Worm (Caenorhabditis elegans) whole organism, L4 larva: ENCODE results near the gene C27A7.8.
"Not testable (repeated sequence)": the region's sequence is repeated elsewhere in the genome, so short reads cannot be mapped to it uniquely, and the experiment has no call there.

Source experiments
- D1046.2 ChIP-seq: fragments of 200-800 bp; sonication (Bioruptor generic); IDR thresholded peaks from 2 replicates; pipeline ENCODE4 v1.3.6; 2022; ENCODE audit warnings: missing genetic modification characterization, missing compliant biosample characterization
- F49E8.2 ChIP-seq: sonication (generic microtip); optimal IDR thresholded peaks from 2 replicates; lab custom pipeline; 2016; ENCODE audit warnings: missing compliant biosample characterization, mild to moderate bottlenecking, missing genetic modification characterization, borderline replicate concordance
- T20F7.1 ChIP-seq: fragments of 200-800 bp; sonication (Bioruptor generic); optimal IDR thresholded peaks from 2 replicates; lab custom pipeline; 2018; ENCODE audit warnings: mild to moderate bottlenecking, missing genetic modification characterization, missing compliant biosample characterization
- Y75B8A.6 ChIP-seq: fragments of 200-800 bp; sonication (Bioruptor generic); IDR thresholded peaks from 2 replicates; pipeline ENCODE4 v1.3.6; 2022; ENCODE audit warnings: missing genetic modification reagents, missing genetic modification characterization, missing compliant biosample characterization
- ZK546.5 ChIP-seq, 2 experiments: sonication (generic microtip); optimal IDR thresholded peaks; 2 replicates each; lab custom pipeline; 2017; ENCODE audit warnings: missing biosample characterization in 2 of 2, missing genetic modification characterization in 2 of 2
- aha-1 ChIP-seq: fragments of 150-350 bp; peaks from one replicate; lab custom pipeline; 2014; ENCODE audit warnings: missing biosample characterization, missing genetic modification characterization
- arid-1 ChIP-seq: fragments of 200-800 bp; sonication (Bioruptor generic); conservative IDR thresholded peaks from 2 replicates; pipeline ENCODE4 v1.3.6; 2022; ENCODE audit warnings: missing genetic modification reagents, missing genetic modification characterization, missing compliant biosample characterization
- ceh-28 ChIP-seq: fragments of 150-350 bp; optimal IDR thresholded peaks from 2 replicates; lab custom pipeline; 2014; ENCODE audit warnings: missing biosample characterization, missing genetic modification reagents, missing genetic modification characterization
- ceh-44 ChIP-seq: fragments of 200-800 bp; sonication (Bioruptor generic); IDR thresholded peaks from 2 replicates; pipeline ENCODE4 v1.3.6; 2022; ENCODE audit warnings: missing genetic modification reagents, missing genetic modification characterization, missing compliant biosample characterization
- cey-2 ChIP-seq: sonication (generic microtip); optimal IDR thresholded peaks from 3 replicates; lab custom pipeline; 2017; ENCODE audit warnings: missing genetic modification characterization, mild to moderate bottlenecking, missing compliant biosample characterization, antibody characterized with exemption, borderline replicate concordance; ENCODE audit not compliant: insufficient read depth
- daf-8 ChIP-seq: fragments of 200-800 bp; sonication (Bioruptor generic); IDR thresholded peaks from 2 replicates; pipeline ENCODE4 v1.3.6; 2022; ENCODE audit warnings: missing genetic modification characterization, missing compliant biosample characterization
- dmd-9 ChIP-seq: fragments of 200-800 bp; sonication (Bioruptor generic); IDR thresholded peaks from 2 replicates; pipeline ENCODE4 v1.3.6; 2022; ENCODE audit warnings: missing genetic modification reagents, missing genetic modification characterization, missing compliant biosample characterization
- dpl-1 ChIP-seq: fragments of 150-350 bp; optimal IDR thresholded peaks from 2 replicates; lab custom pipeline; 2014; ENCODE audit warnings: missing biosample characterization, missing genetic modification reagents, missing genetic modification characterization
- duxl-1 ChIP-seq: sonication (generic microtip); optimal IDR thresholded peaks from 2 replicates; lab custom pipeline; 2016; ENCODE audit warnings: mild to moderate bottlenecking, missing genetic modification characterization, moderate library complexity, missing compliant biosample characterization; ENCODE audit not compliant: poor library complexity
- fos-1 ChIP-seq: fragments of 150-350 bp; optimal IDR thresholded peaks from 2 replicates; lab custom pipeline; 2014; ENCODE audit warnings: missing biosample characterization, missing genetic modification characterization
- lir-3 ChIP-seq: sonication (generic microtip); optimal IDR thresholded peaks from 2 replicates; lab custom pipeline; 2016; ENCODE audit warnings: mild to moderate bottlenecking, missing genetic modification characterization, missing compliant biosample characterization
- mep-1 ChIP-seq: fragments of 150-350 bp; sonication (generic microtip); optimal IDR thresholded peaks from 3 replicates; lab custom pipeline; 2014; ENCODE audit warnings: missing biosample characterization, missing genetic modification characterization
- mxl-2 ChIP-seq: fragments of 200-800 bp; sonication (Bioruptor generic); conservative IDR thresholded peaks from 2 replicates; pipeline ENCODE4 v1.3.6; 2022; ENCODE audit warnings: missing genetic modification reagents, missing genetic modification characterization, missing compliant biosample characterization
- nhr-237 ChIP-seq: sonication (generic microtip); optimal IDR thresholded peaks from 2 replicates; lab custom pipeline; 2017; ENCODE audit warnings: missing biosample characterization, missing genetic modification characterization
- nhr-25 ChIP-seq: sonication (generic microtip); optimal IDR thresholded peaks from 2 replicates; lab custom pipeline; 2017; ENCODE audit warnings: missing genetic modification characterization, mild to moderate bottlenecking, missing compliant biosample characterization, antibody characterized with exemption, moderate library complexity, borderline replicate concordance; ENCODE audit not compliant: insufficient read depth
- nhr-41 ChIP-seq: fragments of 200-800 bp; sonication (Bioruptor generic); IDR thresholded peaks from 2 replicates; pipeline ENCODE4 v1.3.6; 2022; ENCODE audit warnings: missing genetic modification reagents, missing genetic modification characterization, missing compliant biosample characterization
- nhr-42 ChIP-seq: fragments of 200-800 bp; sonication (Bioruptor generic); IDR thresholded peaks from 2 replicates; pipeline ENCODE4 v1.3.6; 2022; ENCODE audit warnings: missing genetic modification characterization, missing compliant biosample characterization
- nhr-6 ChIP-seq: fragments of 150-350 bp; optimal IDR thresholded peaks from 2 replicates; lab custom pipeline; 2014; ENCODE audit warnings: missing biosample characterization, missing genetic modification characterization
- nhr-76 ChIP-seq: fragments of 150-350 bp; optimal IDR thresholded peaks from 2 replicates; lab custom pipeline; 2014; ENCODE audit warnings: missing biosample characterization, missing genetic modification characterization
- rbr-2 ChIP-seq: sonication (generic microtip); optimal IDR thresholded peaks from 2 replicates; lab custom pipeline; 2016; ENCODE audit warnings: missing genotype, missing genetic modification characterization, missing compliant biosample characterization
- saeg-2 ChIP-seq: fragments of 200-800 bp; sonication (Bioruptor generic); IDR thresholded peaks from 2 replicates; pipeline ENCODE4 v1.3.6; 2022; ENCODE audit warnings: missing genetic modification reagents, missing genetic modification characterization, missing compliant biosample characterization
- skn-1 ChIP-seq: fragments of 150-350 bp; optimal IDR thresholded peaks from 2 replicates; lab custom pipeline; 2014; ENCODE audit warnings: missing biosample characterization, missing genetic modification characterization
- unc-62 ChIP-seq, 3 experiments: fragments of 150-350 bp in 1 of 3; sonication (generic microtip); optimal IDR thresholded peaks in 2 of 3; peaks in 1 of 3; 1 replicate in 1 of 3; 2 replicates in 2 of 3; lab custom pipeline; 2014 to 2017; ENCODE audit warnings: missing biosample characterization in 3 of 3, missing genetic modification characterization in 3 of 3, missing genetic modification reagents in 3 of 3, missing genotype in 1 of 3
- zfp-2 ChIP-seq: sonication (generic microtip); optimal IDR thresholded peaks from 2 replicates; lab custom pipeline; 2016; ENCODE audit warnings: mild to moderate bottlenecking, missing genetic modification characterization, missing compliant biosample characterization
- zfp-3 ChIP-seq: fragments of 200-800 bp; sonication (Bioruptor generic); conservative IDR thresholded peaks from 2 replicates; pipeline ENCODE4 v1.3.6; 2022; ENCODE audit warnings: missing genetic modification reagents, missing genetic modification characterization, missing compliant biosample characterization
- zip-11 ChIP-seq: fragments of 200-800 bp; sonication (Bioruptor generic); IDR thresholded peaks from 2 replicates; pipeline ENCODE4 v1.3.6; 2022; ENCODE audit warnings: missing genetic modification characterization, missing compliant biosample characterization

C27A7.8 gene

ce11 chrV:12130688-12131087, 22.3 kb upstream of the C27A7.8 start, which contains the start of gene C27A7.6:
Gene C27A7.6 (minus strand): TSS chrV:12130788.
- TF ChIP-seq nhr-25 (tag; lab: Kevin White, UChicago); zfp-2 (tag; lab: Kevin White, UChicago); nhr-237: not testable (repeated sequence)

ce11 chrV:12131157-12131556, 21.8 kb upstream of the C27A7.8 start, which contains the start of gene enpp-1:
Gene enpp-1 (plus strand): TSS chrV:12131457.
- TF ChIP-seq unc-62 (GFP tag; optimal IDR thresholded peaks at IDR 0.05 in 1 of 2; lab: Kevin White, UChicago), result peak in 1 of 2 experiments; percentile 23
- TF ChIP-seq unc-62 (tag; optimal IDR thresholded peaks at IDR 0.05; lab: Kevin White, UChicago), result not testable (repeated sequence)
- TF ChIP-seq, all 104 proteins: peak for 1; not testable (repeated sequence) for 103

ce11 chrV:12137942-12138341, 15.0 kb upstream of the C27A7.8 start:
- TF ChIP-seq aha-1 (tag; lab: Kevin White, UChicago) (peak; percentile 93), nhr-42 (no peak), cey-2 (tag; lab: Kevin White, UChicago) (no peak)

ce11 chrV:12140625-12141024, 12.3 kb upstream of the C27A7.8 start, which contains the start of gene C27A7.3:
Gene C27A7.3 (plus strand): TSS chrV:12140925.
- TF ChIP-seq ceh-28 (tag; lab: Kevin White, UChicago), result no peak
- no peak for TF ChIP-seq dmd-9 (GFP tag; lab: Robert Waterston, UW)
- no peak for TF ChIP-seq mxl-2 (GFP tag; lab: Robert Waterston, UW)
- TF ChIP-seq nhr-76 (tag; lab: Kevin White, UChicago), result no peak
- TF ChIP-seq arid-1, result no peak
- TF ChIP-seq ceh-44 (GFP tag; lab: Robert Waterston, UW), result no peak
- TF ChIP-seq mep-1 (tag; lab: Kevin White, UChicago), result no peak
- TF ChIP-seq zip-11 (GFP tag; lab: Robert Waterston, UW), result no peak
- no peak for TF ChIP-seq nhr-237
- TF ChIP-seq saeg-2, result no peak
- no peak for TF ChIP-seq nhr-6 (tag; lab: Kevin White, UChicago)

ce11 chrV:12150607-12151006, 2.4 kb upstream of the C27A7.8 start, which contains the start of gene che-11:
Gene che-11 (minus strand): TSS chrV:12150707.
- TF ChIP-seq arid-1 (no peak), dpl-1 (GFP tag; lab: Kevin White, UChicago) (no peak), T20F7.1 (GFP tag; lab: Kevin White, UChicago) (no peak), D1046.2 (GFP tag; lab: Robert Waterston, UW) (no peak), F49E8.2 (tag; lab: Kevin White, UChicago) (no peak), Y75B8A.6 (no peak), aha-1 (tag; lab: Kevin White, UChicago) (no peak), lir-3 (no peak), daf-8 (no peak), ZK546.5 (tag; optimal IDR thresholded peaks at IDR 0.05; lab: Kevin White, UChicago) (no peak), nhr-41 (GFP tag; lab: Robert Waterston, UW) (no peak), fos-1 (no peak), zfp-3 (GFP tag; lab: Robert Waterston, UW) (no peak), mxl-2 (GFP tag; lab: Robert Waterston, UW) (no peak), duxl-1 (no peak), cey-2 (tag; lab: Kevin White, UChicago) (no peak), skn-1 (tag; lab: Kevin White, UChicago) (no peak)
- TF ChIP-seq, all 104 proteins: peak for 0

- TF ChIP-seq unc-62 (GFP tag; optimal IDR thresholded peaks at IDR 0.05 in 1 of 2; lab: Kevin White, UChicago), result peak in 1 of 2 experiments; percentile 91
- TF ChIP-seq unc-62 (tag; optimal IDR thresholded peaks at IDR 0.05; lab: Kevin White, UChicago), result no peak
- no peak for TF ChIP-seq rbr-2 (tag; lab: Kevin White, UChicago)
Measured at ce11 chrV:12153784-12154183, 827 bp downstream of the C27A7.8 start.
